Fruit fly (Drosophila melanogaster): ENCODE measurements around the gene btsz.

Gene btsz

DNA sequence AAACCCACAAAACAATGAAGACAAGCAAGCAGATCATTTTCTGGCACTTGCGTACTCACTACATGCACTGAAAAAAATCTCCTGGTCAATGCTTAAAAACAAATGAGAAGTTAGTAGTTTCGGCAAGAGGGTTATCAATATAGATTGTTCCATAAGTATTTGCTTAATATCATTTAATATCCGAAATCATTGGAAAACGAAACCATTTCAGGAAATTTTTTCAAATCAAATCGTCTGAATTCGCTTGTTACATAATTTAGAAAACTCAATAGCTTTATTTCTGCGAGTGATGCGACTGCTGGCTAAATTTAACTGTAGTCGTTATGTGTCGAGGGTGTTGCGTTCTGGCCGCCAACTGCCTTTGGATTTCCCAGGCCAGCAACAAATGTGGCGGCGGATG lies 2.9 kb upstream of the btsz start (continued):
- no peak for TF ChIP-seq Nf-YA (GFP tag; IDR thresholded peaks at IDR 0.05)
- no peak for TF ChIP-seq Hmx (GFP tag; optimal IDR thresholded peaks at IDR 0.05)
- TF ChIP-seq CG14965 (GFP tag; optimal IDR thresholded peaks at IDR 0.05; ENCODE audit: borderline replicate concordance): no peak
- TF ChIP-seq fd102C (GFP tag; optimal IDR thresholded peaks at IDR 0.05): no peak
- TF ChIP-seq gem (tag; optimal IDR thresholded peaks at IDR 0.05): peak; percentile 38
- peak; percentile 31 for TF ChIP-seq CG17359 (tag; optimal IDR thresholded peaks at IDR 0.05)
- no peak for TF ChIP-seq hbn (GFP tag; IDR thresholded peaks at IDR 0.05; ENCODE audit: partially characterized antibody)
- no peak for TF ChIP-seq CG16863 (GFP tag; optimal IDR thresholded peaks at IDR 0.05)
- no peak for TF ChIP-seq Abd-B (GFP tag; optimal IDR thresholded peaks at IDR 0.05)
- no peak for TF ChIP-seq Nf-YB (GFP tag; optimal IDR thresholded peaks at IDR 0.05)
- peak; percentile 20 for TF ChIP-seq CG13424 (tag; optimal IDR thresholded peaks at IDR 0.05)
- no peak for TF ChIP-seq aop (GFP tag; IDR thresholded peaks at IDR 0.05)
- no peak for TF ChIP-seq Kr (GFP tag; optimal IDR thresholded peaks at IDR 0.05)
- TF ChIP-seq bsh (GFP tag; optimal IDR thresholded peaks at IDR 0.05): no peak
- no peak for TF ChIP-seq MTF-1 (GFP tag; optimal IDR thresholded peaks at IDR 0.05; ENCODE audit: borderline replicate concordance)
- no peak for TF ChIP-seq shn (GFP tag; optimal IDR thresholded peaks at IDR 0.05)
- no peak for TF ChIP-seq ftz-f1 (GFP tag; optimal IDR thresholded peaks at IDR 0.05)
- TF ChIP-seq CG6683 (GFP tag; optimal IDR thresholded peaks at IDR 0.05): no peak
- TF ChIP-seq CG12769 (tag; optimal IDR thresholded peaks at IDR 0.05): peak; percentile 4
- TF ChIP-seq Chrac-16 (GFP tag; optimal IDR thresholded peaks at IDR 0.05): no peak
- TF ChIP-seq Hr78 (GFP tag; optimal IDR thresholded peaks at IDR 0.05): no peak
- TF ChIP-seq Fer3 (tag; optimal IDR thresholded peaks at IDR 0.05): peak; percentile 29
- TF ChIP-seq fd64A (GFP tag; optimal IDR thresholded peaks at IDR 0.05): no peak
- no peak for TF ChIP-seq Dfd (GFP tag; optimal IDR thresholded peaks at IDR 0.05)
- TF ChIP-seq insv (GFP tag; optimal IDR thresholded peaks at IDR 0.05): no peak
- TF ChIP-seq B-H2 (GFP tag; optimal IDR thresholded peaks at IDR 0.05): no peak
- no peak for TF ChIP-seq CG34422 (GFP tag; IDR thresholded peaks at IDR 0.05)
- TF ChIP-seq peb (GFP tag; IDR thresholded peaks at IDR 0.05): no peak
- no peak for TF ChIP-seq CG10462 (GFP tag; optimal IDR thresholded peaks at IDR 0.05)
- no peak for TF ChIP-seq chn (GFP tag; optimal IDR thresholded peaks at IDR 0.05)
- TF ChIP-seq sens (GFP tag): peak; percentile 63
- TF ChIP-seq CG34224 (GFP tag; IDR thresholded peaks at IDR 0.05; ENCODE audit: partially characterized antibody): no peak
- no peak for TF ChIP-seq CG1603 (tag; optimal IDR thresholded peaks at IDR 0.05)
- TF ChIP-seq CG5953 (GFP tag; IDR thresholded peaks at IDR 0.05): no peak
- TF ChIP-seq CG4707 (GFP tag; optimal IDR thresholded peaks at IDR 0.05): no peak
- TF ChIP-seq grn (GFP tag; optimal IDR thresholded peaks at IDR 0.05): no peak
- TF ChIP-seq pros (GFP tag; optimal IDR thresholded peaks at IDR 0.05): no peak
- TF ChIP-seq CG2120 (GFP tag; optimal IDR thresholded peaks at IDR 0.05): peak; percentile 45
- peak; percentile 17 for TF ChIP-seq Hand (GFP tag; optimal IDR thresholded peaks at IDR 0.05)
- TF ChIP-seq BEAF-32 (GFP tag; optimal IDR thresholded peaks at IDR 0.05): no peak
- TF ChIP-seq Med (GFP tag): peak; percentile 61
- no peak for TF ChIP-seq CTCF (GFP tag; optimal IDR thresholded peaks at IDR 0.05)
- peak; percentile 17 for TF ChIP-seq CG15514 (GFP tag; optimal IDR thresholded peaks at IDR 0.05)
- TF ChIP-seq yki (optimal IDR thresholded peaks at IDR 0.05): no peak
- peak; percentile 70 for TF ChIP-seq abd-A (tag; optimal IDR thresholded peaks at IDR 0.05)
- no peak for TF ChIP-seq Ravus (GFP tag; IDR thresholded peaks at IDR 0.05)
- no peak for TF ChIP-seq kah (GFP tag; optimal IDR thresholded peaks at IDR 0.05)
- TF ChIP-seq crol (GFP tag; IDR thresholded peaks at IDR 0.05): no peak
- no peak for TF ChIP-seq CG17186 (GFP tag; optimal IDR thresholded peaks at IDR 0.05)
- peak; percentile 21 for TF ChIP-seq NfI (GFP tag; optimal IDR thresholded peaks at IDR 0.05)
- TF ChIP-seq CG11560 (tag; IDR thresholded peaks at IDR 0.05): no peak
